Fruit fly (Drosophila melanogaster): ENCODE results near the gene Tpc1.

Tpc1 gene

dm6 chr3R:10872148-10872783 is 9.7 kb downstream of the Tpc1 start, which contains the start of gene Fdh (continued):
- TF ChIP-seq CG31365 (tag; optimal IDR thresholded peaks at IDR 0.05) (no peak), HLHmδ (GFP tag; optimal IDR thresholded peaks at IDR 0.05) (peak; percentile 61), CG4404 (GFP tag; IDR thresholded peaks at IDR 0.05) (no peak), kah (GFP tag; optimal IDR thresholded peaks at IDR 0.05) (peak; percentile 19), pan (optimal IDR thresholded peaks at IDR 0.05) (no peak), pan (GFP tag; optimal IDR thresholded peaks at IDR 0.05 in 1 of 2, IDR thresholded peaks at IDR 0.05 in 1 of 2) (no peak), hbn (GFP tag; IDR thresholded peaks at IDR 0.05; ENCODE audit: partially characterized antibody) (no peak), CG18619 (GFP tag; optimal IDR thresholded peaks at IDR 0.05) (peak; percentile 60), CG17912 (GFP tag; optimal IDR thresholded peaks at IDR 0.05) (no peak), az2 (GFP tag; optimal IDR thresholded peaks at IDR 0.05) (peak; percentile 22), CG16779 (GFP tag; IDR thresholded peaks at IDR 0.05) (no peak), CG7357 (GFP tag; IDR thresholded peaks at IDR 0.05) (no peak), repo (GFP tag; optimal IDR thresholded peaks at IDR 0.05) (peak; percentile 0), lov (optimal IDR thresholded peaks at IDR 0.05) (no peak), lov (GFP tag; IDR thresholded peaks at IDR 0.05) (0 out of 3 replicates have a peak, but pooled peaks have one; percentile 59), CG11723 (GFP tag; optimal IDR thresholded peaks at IDR 0.05) (peak; percentile 28), slou (GFP tag; optimal IDR thresholded peaks at IDR 0.05) (peak; percentile 5), CG6765 (GFP tag; optimal IDR thresholded peaks at IDR 0.05) (peak; percentile 22), pros (GFP tag; optimal IDR thresholded peaks at IDR 0.05) (no peak), sens (GFP tag) (peak; percentile 80), stwl (tag; optimal IDR thresholded peaks at IDR 0.05) (peak; percentile 74), Dip3 (GFP tag; optimal IDR thresholded peaks at IDR 0.05) (peak; percentile 37), CG1024 (GFP tag; IDR thresholded peaks at IDR 0.05) (no peak), bcd (GFP tag; optimal IDR thresholded peaks at IDR 0.05) (peak; percentile 50), Side (GFP tag; optimal IDR thresholded peaks at IDR 0.05) (no peak), D (optimal IDR thresholded peaks at IDR 0.05) (peak; percentile 3), D (GFP tag; optimal IDR thresholded peaks at IDR 0.05) (no peak), vfl (GFP tag; optimal IDR thresholded peaks at IDR 0.05) (peak; percentile 19), salm (tag; optimal IDR thresholded peaks at IDR 0.05) (peak; percentile 5), Elba2 (GFP tag; optimal IDR thresholded peaks at IDR 0.05) (peak; percentile 80), CrebB (tag; optimal IDR thresholded peaks at IDR 0.05) (peak; percentile 23), en (GFP tag; optimal IDR thresholded peaks at IDR 0.05) (no peak), Eip74EF (GFP tag; optimal IDR thresholded peaks at IDR 0.05) (peak in 1 of 2 experiments; percentile 38), CG17328 (GFP tag; IDR thresholded peaks at IDR 0.05) (peak; percentile 60), Ptx1 (GFP tag; IDR thresholded peaks at IDR 0.05) (peak; percentile 45), CG13424 (tag; optimal IDR thresholded peaks at IDR 0.05) (peak; percentile 73), gcm2 (GFP tag; optimal IDR thresholded peaks at IDR 0.05) (no peak), bowl (GFP tag; IDR thresholded peaks at IDR 0.05) (0 out of 2 replicates have a peak, but pooled peaks have one; percentile 16), lola (GFP tag; optimal IDR thresholded peaks at IDR 0.05) (peak in 1 of 3 experiments; percentile 81), CG7928 (GFP tag; optimal IDR thresholded peaks at IDR 0.05) (no peak), her (GFP tag; optimal IDR thresholded peaks at IDR 0.05) (no peak), sug (tag; optimal IDR thresholded peaks at IDR 0.05) (peak; percentile 26), CG3838 (GFP tag; optimal IDR thresholded peaks at IDR 0.05) (no peak), tup (GFP tag; optimal IDR thresholded peaks at IDR 0.05) (no peak), PHDP (tag; optimal IDR thresholded peaks at IDR 0.05) (peak; percentile 70), CG7839 (tag; optimal IDR thresholded peaks at IDR 0.05) (peak; percentile 59), dati (GFP tag; IDR thresholded peaks at IDR 0.05) (no peak), CG17802 (tag; optimal IDR thresholded peaks at IDR 0.05) (no peak), CG4328 (GFP tag; optimal IDR thresholded peaks at IDR 0.05) (peak; percentile 51), zen (tag; optimal IDR thresholded peaks at IDR 0.05) (peak; percentile 43)
